Worm (Caenorhabditis elegans) whole organism, L3 larva: ENCODE data around the gene C32B5.18.

Source experiments
- ZK546.5 ChIP-seq: sonication (generic microtip); optimal IDR thresholded peaks from 2 replicates; lab custom pipeline; 2017; ENCODE audit warnings: missing biosample characterization, missing genetic modification characterization
- egl-27 ChIP-seq: sonication (generic microtip); optimal IDR thresholded peaks from 4 replicates; lab custom pipeline; 2017; ENCODE audit warnings: missing biosample characterization, missing genetic modification reagents, missing genetic modification characterization
- fkh-2 ChIP-seq: fragments of 150-350 bp; optimal IDR thresholded peaks from 2 replicates; lab custom pipeline; 2014; ENCODE audit warnings: missing biosample characterization, missing genetic modification reagents, missing genetic modification characterization
- hmg-11 ChIP-seq: sonication (generic microtip); optimal IDR thresholded peaks from 2 replicates; lab custom pipeline; 2016; ENCODE audit warnings: missing genetic modification characterization, missing compliant biosample characterization
- lin-39 ChIP-seq: fragments of 150-350 bp; optimal IDR thresholded peaks from 2 replicates; lab custom pipeline; 2018; ENCODE audit warnings: missing biosample characterization, missing genetic modification reagents, missing genetic modification characterization
- nhr-237 ChIP-seq: fragments of 150-350 bp; optimal IDR thresholded peaks from 2 replicates; lab custom pipeline; 2014; ENCODE audit warnings: missing biosample characterization, missing genetic modification characterization
- nhr-28 ChIP-seq: fragments of 150-350 bp; optimal IDR thresholded peaks from 2 replicates; lab custom pipeline; 2014; ENCODE audit warnings: missing biosample characterization, missing genetic modification characterization
- nhr-76 ChIP-seq: fragments of 150-350 bp; sonication (generic microtip); optimal IDR thresholded peaks from 5 replicates; lab custom pipeline; 2014; ENCODE audit warnings: missing biosample characterization, missing genetic modification characterization
- pqm-1 ChIP-seq: fragments of 150-350 bp; optimal IDR thresholded peaks from 2 replicates; lab custom pipeline; 2017; ENCODE audit warnings: missing biosample characterization, missing genetic modification characterization, inconsistent platforms
- skn-1 ChIP-seq: fragments of 150-350 bp; optimal IDR thresholded peaks from 2 replicates; lab custom pipeline; 2014; ENCODE audit warnings: missing biosample characterization, missing genetic modification characterization

ce11 chrII:917324-917723 lies 43.0 kb upstream of the C32B5.18 start, which contains the start of gene fbxc-30:
- no peak for TF ChIP-seq fkh-2 (tag; lab: Kevin White, UChicago)
- TF ChIP-seq lin-39 (tag; lab: Kevin White, UChicago): no peak
- no peak for TF ChIP-seq nhr-237 (tag; lab: Kevin White, UChicago)
- TF ChIP-seq egl-27 (tag; lab: Kevin White, UChicago): no peak
- no peak for TF ChIP-seq nhr-28
- no peak for TF ChIP-seq hmg-11 (tag; lab: Kevin White, UChicago)
- TF ChIP-seq ZK546.5 (tag; lab: Kevin White, UChicago): no peak
- TF ChIP-seq skn-1: no peak
- TF ChIP-seq pqm-1 (tag; lab: Kevin White, UChicago): no peak
- no peak for TF ChIP-seq nhr-76 (tag; lab: Kevin White, UChicago)
